Worm (Caenorhabditis elegans) whole organism, mixed stage, embryonic: ENCODE data around the gene K09G1.2.

Experiments
- M03D4.4 ChIP-seq: sonication (generic microtip); optimal IDR thresholded peaks from 2 replicates; lab custom pipeline; 2017; ENCODE audit warnings: mild to moderate bottlenecking, missing genetic modification characterization, missing compliant biosample characterization
- bed-3 ChIP-seq: fragments of 200-800 bp; sonication (Bioruptor generic); optimal IDR thresholded peaks from 3 replicates; lab custom pipeline; 2018; ENCODE audit warnings: mild to moderate bottlenecking, missing genetic modification characterization, moderate library complexity, missing compliant biosample characterization
- blmp-1 ChIP-seq: fragments of 150-350 bp; optimal IDR thresholded peaks from 2 replicates; lab custom pipeline; 2014; ENCODE audit warnings: missing biosample characterization, missing genetic modification characterization
- ceh-39 ChIP-seq: fragments of 150-350 bp; optimal IDR thresholded peaks from 2 replicates; lab custom pipeline; 2014; ENCODE audit warnings: missing biosample characterization, missing genetic modification characterization
- ceh-43 ChIP-seq: fragments of 200-800 bp; sonication (Bioruptor generic); optimal IDR thresholded peaks from 2 replicates; lab custom pipeline; 2018; ENCODE audit warnings: mild to moderate bottlenecking, missing genetic modification characterization, moderate library complexity, missing compliant biosample characterization
- ceh-83 ChIP-seq: fragments of 200-800 bp; sonication (Bioruptor generic); optimal IDR thresholded peaks from 2 replicates; lab custom pipeline; 2018; ENCODE audit warnings: mild to moderate bottlenecking, missing genetic modification characterization, missing compliant biosample characterization
- cnd-1 ChIP-seq: fragments of 200-800 bp; sonication (Bioruptor generic); optimal IDR thresholded peaks from 2 replicates; lab custom pipeline; 2018; ENCODE audit warnings: mild to moderate bottlenecking, missing genetic modification characterization, missing compliant biosample characterization
- drap-1 ChIP-seq: fragments of 200-800 bp; sonication (Bioruptor generic); optimal IDR thresholded peaks from 3 replicates; lab custom pipeline; 2018; ENCODE audit warnings: mild to moderate bottlenecking, missing genetic modification characterization, missing compliant biosample characterization
- elt-1 ChIP-seq: sonication (generic microtip); optimal IDR thresholded peaks from 2 replicates; lab custom pipeline; 2017; ENCODE audit warnings: missing genetic modification characterization, mild to moderate bottlenecking, missing compliant biosample characterization, antibody characterized with exemption, moderate library complexity, borderline replicate concordance; ENCODE audit not compliant: insufficient read depth
- elt-3 ChIP-seq: fragments of 150-350 bp; optimal IDR thresholded peaks from 2 replicates; lab custom pipeline; 2014; ENCODE audit warnings: missing biosample characterization, missing genetic modification characterization
- flh-1 ChIP-seq: fragments of 200-800 bp; sonication (Bioruptor generic); optimal IDR thresholded peaks from 2 replicates; lab custom pipeline; 2018; ENCODE audit warnings: mild to moderate bottlenecking, missing genetic modification characterization, moderate library complexity, missing compliant biosample characterization
- ham-2 ChIP-seq: fragments of 200-800 bp; sonication (Bioruptor generic); optimal IDR thresholded peaks from 2 replicates; lab custom pipeline; 2018; ENCODE audit warnings: mild to moderate bottlenecking, missing genetic modification characterization, missing compliant biosample characterization
- hlh-1 ChIP-seq: fragments of 150-350 bp; optimal IDR thresholded peaks from 2 replicates; lab custom pipeline; 2014; ENCODE audit warnings: missing biosample characterization, missing genetic modification reagents, missing genetic modification characterization
- lin-13 ChIP-seq: fragments of 150-350 bp; optimal IDR thresholded peaks from 2 replicates; lab custom pipeline; 2014; ENCODE audit warnings: missing biosample characterization, missing genetic modification characterization
- lsy-2 ChIP-seq: fragments of 150-350 bp; optimal IDR thresholded peaks from 2 replicates; lab custom pipeline; 2014; ENCODE audit warnings: missing biosample characterization, missing genetic modification characterization
- mab-5 ChIP-seq: fragments of 150-350 bp; optimal IDR thresholded peaks from 2 replicates; lab custom pipeline; 2014; ENCODE audit warnings: missing biosample characterization, missing genetic modification characterization
- mep-1 ChIP-seq: fragments of 150-350 bp; optimal IDR thresholded peaks from 2 replicates; lab custom pipeline; 2017; ENCODE audit warnings: missing biosample characterization, missing genetic modification reagents, missing genetic modification characterization, inconsistent platforms
- mls-2 ChIP-seq: sonication (generic microtip); optimal IDR thresholded peaks from 2 replicates; lab custom pipeline; 2016; ENCODE audit warnings: mild to moderate bottlenecking, missing genetic modification characterization, moderate library complexity, missing compliant biosample characterization
- nhr-12 ChIP-seq: fragments of 150-350 bp; optimal IDR thresholded peaks from 2 replicates; lab custom pipeline; 2014; ENCODE audit warnings: missing biosample characterization, missing genetic modification characterization
- nhr-2 ChIP-seq: fragments of 150-350 bp; optimal IDR thresholded peaks from 2 replicates; lab custom pipeline; 2014; ENCODE audit warnings: missing biosample characterization, missing genetic modification characterization
- nhr-237 ChIP-seq: fragments of 150-350 bp; optimal IDR thresholded peaks from 2 replicates; lab custom pipeline; 2014; ENCODE audit warnings: missing biosample characterization, missing genetic modification characterization
- nhr-28 ChIP-seq: fragments of 150-350 bp; optimal IDR thresholded peaks from 2 replicates; lab custom pipeline; 2014; ENCODE audit warnings: missing biosample characterization, missing genetic modification characterization
- nhr-76 ChIP-seq: sonication (generic microtip); optimal IDR thresholded peaks from 2 replicates; lab custom pipeline; 2017; ENCODE audit warnings: missing biosample characterization, missing genetic modification characterization
- pha-4 ChIP-seq: fragments of 150-350 bp; optimal IDR thresholded peaks from 2 replicates; lab custom pipeline; 2018; ENCODE audit warnings: missing biosample characterization, missing genetic modification reagents, missing genetic modification characterization
- sem-2 ChIP-seq: fragments of 200-800 bp; sonication (Bioruptor generic); optimal IDR thresholded peaks from 2 replicates; lab custom pipeline; 2018; ENCODE audit warnings: mild to moderate bottlenecking, missing genetic modification characterization, missing compliant biosample characterization
- snpc-4 ChIP-seq: fragments of 150-350 bp; optimal IDR thresholded peaks from 2 replicates; lab custom pipeline; 2014; ENCODE audit warnings: missing biosample characterization, missing genetic modification characterization
- sptf-1 ChIP-seq: sonication (generic microtip); optimal IDR thresholded peaks from 2 replicates; lab custom pipeline; 2017; ENCODE audit warnings: mild to moderate bottlenecking, missing genetic modification characterization, moderate library complexity, missing compliant biosample characterization
- tbx-8 ChIP-seq: fragments of 200-800 bp; sonication (Bioruptor generic); optimal IDR thresholded peaks from 2 replicates; lab custom pipeline; 2018; ENCODE audit warnings: mild to moderate bottlenecking, missing genetic modification characterization, moderate library complexity, missing compliant biosample characterization
- unc-120 ChIP-seq: sonication (generic microtip); optimal IDR thresholded peaks from 2 replicates; lab custom pipeline; 2017; ENCODE audit warnings: missing genetic modification characterization, missing compliant biosample characterization; ENCODE audit not compliant: poor library complexity, severe bottlenecking
- unc-39 ChIP-seq: fragments of 150-350 bp; optimal IDR thresholded peaks from 2 replicates; lab custom pipeline; 2014; ENCODE audit warnings: missing biosample characterization, missing genetic modification characterization
- unc-62 ChIP-seq: fragments of 150-350 bp; optimal IDR thresholded peaks from 2 replicates; lab custom pipeline; 2014; ENCODE audit warnings: missing biosample characterization, missing genetic modification reagents, missing genetic modification characterization
- zip-8 ChIP-seq: fragments of 150-350 bp; optimal IDR thresholded peaks from 2 replicates; lab custom pipeline; 2014; ENCODE audit warnings: missing biosample characterization, missing genetic modification characterization
- ztf-11 ChIP-seq: fragments of 150-350 bp; optimal IDR thresholded peaks from 2 replicates; lab custom pipeline; 2014; ENCODE audit warnings: missing biosample characterization, missing genetic modification characterization

The K09G1.2 gene

ce11 chrV:9615725-9616124, 25.3 kb downstream of the K09G1.2 start, which contains the start of gene pqn-63:
Gene pqn-63, plus strand, starts transcription at chrV:9616031.
- TF ChIP-seq ceh-39 (no peak), hlh-1 (no peak), snpc-4 (tag; lab: Kevin White, UChicago) (no peak), mab-5 (tag; lab: Kevin White, UChicago) (no peak), lin-13 (tag; lab: Kevin White, UChicago) (no peak), nhr-12 (tag; lab: Kevin White, UChicago) (no peak), nhr-237 (tag; lab: Kevin White, UChicago) (no peak)

DNA sequence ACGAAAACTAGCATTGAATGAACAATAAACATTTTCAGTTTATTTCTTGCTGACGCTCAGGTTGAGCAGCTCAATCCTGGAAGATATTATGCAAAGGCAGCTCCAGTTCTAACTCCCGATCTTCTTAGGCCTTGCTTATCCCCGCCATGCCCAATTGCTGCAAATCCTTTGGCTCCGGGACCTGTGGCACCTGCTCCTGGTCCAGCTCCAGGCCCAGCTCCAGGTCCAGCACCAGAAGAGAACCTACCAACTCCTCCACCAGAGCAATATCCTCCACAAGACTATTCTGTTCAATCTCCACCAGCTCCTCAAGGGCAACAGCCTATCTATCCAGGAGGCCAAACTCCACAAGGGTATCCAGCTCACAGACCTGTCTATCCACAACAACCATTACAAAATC, 25.7 kb downstream of the K09G1.2 start:
- TF ChIP-seq nhr-237 (tag; lab: Kevin White, UChicago) (no peak), bed-3 (no peak), zip-8 (no peak), sptf-1 (tag; lab: Kevin White, UChicago) (no peak), ceh-43 (GFP tag; lab: Kevin White, UChicago) (no peak), ham-2 (GFP tag; lab: Kevin White, UChicago) (no peak), mls-2 (tag; lab: Kevin White, UChicago) (no peak), nhr-12 (tag; lab: Kevin White, UChicago) (no peak), unc-62 (no peak), cnd-1 (tag; lab: Kevin White, UChicago) (no peak), lin-13 (tag; lab: Kevin White, UChicago) (no peak), nhr-2 (tag; lab: Kevin White, UChicago) (no peak), sem-2 (GFP tag; lab: Kevin White, UChicago) (no peak), drap-1 (GFP tag; lab: Kevin White, UChicago) (no peak)

- no peak for TF ChIP-seq hlh-1
- TF ChIP-seq mls-2 (tag; lab: Kevin White, UChicago) = no peak
- TF ChIP-seq ceh-83 (GFP tag; lab: Kevin White, UChicago) = no peak
- no peak for TF ChIP-seq lsy-2 (tag; lab: Kevin White, UChicago)
- TF ChIP-seq zip-8 = no peak
- no peak for TF ChIP-seq pha-4
- TF ChIP-seq drap-1 (GFP tag; lab: Kevin White, UChicago) = no peak
- TF ChIP-seq elt-1 (tag; lab: Kevin White, UChicago) = no peak
- no peak for TF ChIP-seq nhr-237 (tag; lab: Kevin White, UChicago)
- no peak for TF ChIP-seq ceh-39
- TF ChIP-seq bed-3 = no peak
- no peak for TF ChIP-seq ztf-11 (tag; lab: Kevin White, UChicago)
- no peak for TF ChIP-seq snpc-4 (tag; lab: Kevin White, UChicago)
- TF ChIP-seq sem-2 (GFP tag; lab: Kevin White, UChicago) = no peak
- TF ChIP-seq nhr-76 (tag; lab: Kevin White, UChicago) = no peak
- TF ChIP-seq mep-1 (tag; lab: Kevin White, UChicago) = no peak
- no peak for TF ChIP-seq blmp-1
- TF ChIP-seq ceh-43 (GFP tag; lab: Kevin White, UChicago) = no peak
- no peak for TF ChIP-seq flh-1 (GFP tag; lab: Kevin White, UChicago)
Observed at ce11 chrV:9616687-9617086, 26.3 kb downstream of the K09G1.2 start.

- TF ChIP-seq mep-1 (tag; lab: Kevin White, UChicago) (no peak), hlh-1 (no peak), sptf-1 (tag; lab: Kevin White, UChicago) (no peak), ham-2 (GFP tag; lab: Kevin White, UChicago) (no peak), mls-2 (tag; lab: Kevin White, UChicago) (no peak), ceh-39 (no peak), zip-8 (no peak), elt-1 (tag; lab: Kevin White, UChicago) (no peak), unc-39 (tag; lab: Kevin White, UChicago) (no peak), nhr-2 (tag; lab: Kevin White, UChicago) (no peak), nhr-28 (tag; lab: Kevin White, UChicago) (no peak), nhr-12 (tag; lab: Kevin White, UChicago) (no peak), sem-2 (GFP tag; lab: Kevin White, UChicago) (no peak)
Observed at ce11 chrV:9618420-9618819, 28.0 kb downstream of the K09G1.2 start.

ce11 chrV:9618919-9619318, 28.5 kb downstream of the K09G1.2 start, which contains the start of gene idpc-7:
Gene idpc-7, minus strand, starts transcription at chrV:9619019.
- TF ChIP-seq ceh-83 (GFP tag; lab: Kevin White, UChicago) = no peak
- TF ChIP-seq flh-1 (GFP tag; lab: Kevin White, UChicago) = no peak
- TF ChIP-seq tbx-8 (GFP tag; lab: Kevin White, UChicago) = no peak
- no peak for TF ChIP-seq ceh-39
- no peak for TF ChIP-seq M03D4.4 (tag; lab: Kevin White, UChicago)
- no peak for TF ChIP-seq nhr-237 (tag; lab: Kevin White, UChicago)
- no peak for TF ChIP-seq elt-3 (tag; lab: Kevin White, UChicago)
- TF ChIP-seq unc-120 (tag; lab: Kevin White, UChicago) = no peak
- TF ChIP-seq nhr-12 (tag; lab: Kevin White, UChicago) = no peak
- no peak for TF ChIP-seq nhr-28 (tag; lab: Kevin White, UChicago)
- no peak for TF ChIP-seq nhr-76 (tag; lab: Kevin White, UChicago)
- TF ChIP-seq blmp-1 = no peak
- no peak for TF ChIP-seq sptf-1 (tag; lab: Kevin White, UChicago)
- no peak for TF ChIP-seq unc-39 (tag; lab: Kevin White, UChicago)
- no peak for TF ChIP-seq ham-2 (GFP tag; lab: Kevin White, UChicago)
- TF ChIP-seq ceh-43 (GFP tag; lab: Kevin White, UChicago) = no peak
- no peak for TF ChIP-seq ztf-11 (tag; lab: Kevin White, UChicago)
